Fruit fly (Drosophila melanogaster) whole organism, embryonic: ENCODE data around the gene CG8281.
A peak's percentile ranks its signal among the peaks of the same experiment; 100 is the strongest.

ENCODE experiments used
- Bgb ChIP-seq: fragments of 200-800 bp; sonication (Bioruptor generic); IDR thresholded peaks from 2 replicates; pipeline ENCODE4 v1.3.6; 2022; ENCODE audit warnings: missing biosample characterization, missing genetic modification characterization; ENCODE audit not compliant: partially characterized antibody
- CG10366 ChIP-seq: fragments of 200-800 bp; sonication (Bioruptor generic); IDR thresholded peaks from 2 replicates; pipeline ENCODE4 v1.3.6; 2022; ENCODE audit warnings: missing biosample characterization, missing genetic modification characterization
- CG12071 ChIP-seq: fragments of 200-800 bp; sonication (Bioruptor generic); optimal IDR thresholded peaks from 3 replicates; lab custom pipeline; 2018; ENCODE audit warnings: missing biosample characterization, mild to moderate bottlenecking, missing genetic modification characterization
- CG12391 ChIP-seq: fragments of 200-800 bp; sonication (Bioruptor generic); optimal IDR thresholded peaks from 3 replicates; lab custom pipeline; 2018; ENCODE audit warnings: missing biosample characterization, mild to moderate bottlenecking, missing genetic modification characterization, moderate library complexity
- CG12659 ChIP-seq: fragments of 200-800 bp; sonication (Bioruptor generic); optimal IDR thresholded peaks from 3 replicates; lab custom pipeline; 2017; ENCODE audit warnings: mild to moderate bottlenecking, missing biosample characterization, missing genetic modification reagents, missing genetic modification characterization
- CG13894 ChIP-seq: fragments of 200-800 bp; sonication (Bioruptor generic); optimal IDR thresholded peaks from 3 replicates; lab custom pipeline; 2018; ENCODE audit warnings: missing biosample characterization, mild to moderate bottlenecking, missing genetic modification characterization, moderate library complexity
- CG14014 ChIP-seq: fragments of 200-800 bp; sonication (Bioruptor generic); IDR thresholded peaks from 2 replicates; pipeline ENCODE4 v1.3.6; 2022; ENCODE audit warnings: missing biosample characterization, missing genetic modification characterization
- CG14441 ChIP-seq: fragments of 200-800 bp; sonication (Bioruptor generic); IDR thresholded peaks from 2 replicates; pipeline ENCODE4 v1.3.6; 2022; ENCODE audit warnings: missing biosample characterization, missing genetic modification characterization
- CG14860 ChIP-seq: fragments of 200-800 bp; sonication (Bioruptor generic); IDR thresholded peaks from 3 replicates; pipeline ENCODE4 v1.3.6; 2022; ENCODE audit warnings: missing biosample characterization, missing genetic modification characterization; ENCODE audit not compliant: partially characterized antibody
- CG1647 ChIP-seq: fragments of 200-800 bp; sonication (Bioruptor generic); optimal IDR thresholded peaks from 3 replicates; lab custom pipeline; 2016; ENCODE audit warnings: missing biosample characterization, missing genetic modification characterization
- CG31365 ChIP-seq: fragments of 200-800 bp; sonication (Bioruptor generic); optimal IDR thresholded peaks from 2 replicates; lab custom pipeline; 2018; ENCODE audit warnings: missing biosample characterization, mild to moderate bottlenecking, missing genetic modification characterization
- CG34224 ChIP-seq: fragments of 200-800 bp; sonication (Bioruptor generic); IDR thresholded peaks from 3 replicates; pipeline ENCODE4 v1.3.6; 2022; ENCODE audit warnings: missing biosample characterization, missing genetic modification characterization; ENCODE audit not compliant: partially characterized antibody
- CG6683 ChIP-seq: fragments of 200-800 bp; sonication (Bioruptor generic); optimal IDR thresholded peaks from 2 replicates; lab custom pipeline; 2017; ENCODE audit warnings: missing biosample characterization, mild to moderate bottlenecking, missing genetic modification characterization, missing genetic modification reagents
- CG6765 ChIP-seq: fragments of 200-800 bp; sonication (Bioruptor generic); optimal IDR thresholded peaks from 3 replicates; lab custom pipeline; 2017; ENCODE audit warnings: missing biosample characterization, mild to moderate bottlenecking, missing genetic modification characterization
- CG6791 ChIP-seq: fragments of 200-800 bp; sonication (Bioruptor generic); IDR thresholded peaks from 3 replicates; pipeline ENCODE4 v1.3.6; 2022; ENCODE audit warnings: missing biosample characterization, missing genetic modification characterization; ENCODE audit not compliant: partially characterized antibody
- CG7357 ChIP-seq: fragments of 200-800 bp; sonication (Bioruptor generic); IDR thresholded peaks from 3 replicates; pipeline ENCODE4 v1.3.6; 2022; ENCODE audit warnings: missing biosample characterization, missing genetic modification characterization
- CG7928 ChIP-seq: fragments of 200-800 bp; sonication (Bioruptor generic); optimal IDR thresholded peaks from 2 replicates; lab custom pipeline; 2017; ENCODE audit warnings: missing biosample characterization, mild to moderate bottlenecking, missing genetic modification characterization
- CG8388 ChIP-seq: fragments of 200-800 bp; sonication (Bioruptor generic); optimal IDR thresholded peaks from 2 replicates; lab custom pipeline; 2019; ENCODE audit warnings: missing biosample characterization, mild to moderate bottlenecking, missing genetic modification characterization, moderate library complexity
- CG9215 ChIP-seq: fragments of 200-800 bp; sonication (Bioruptor generic); IDR thresholded peaks from 2 replicates; pipeline ENCODE4 v1.3.6; 2022; ENCODE audit warnings: missing biosample characterization, missing genetic modification characterization
- CG9727 ChIP-seq: fragments of 200-800 bp; sonication (Bioruptor generic); optimal IDR thresholded peaks from 3 replicates; lab custom pipeline; 2017; ENCODE audit warnings: missing biosample characterization, mild to moderate bottlenecking, missing genetic modification characterization
- CoRest ChIP-seq: fragments of 200-800 bp; sonication (Bioruptor generic); optimal IDR thresholded peaks from 3 replicates; lab custom pipeline; 2018; ENCODE audit warnings: missing biosample characterization, mild to moderate bottlenecking, missing genetic modification characterization, moderate library complexity
- Dref ChIP-seq: fragments of 200-800 bp; sonication (Bioruptor generic); IDR thresholded peaks from 2 replicates; pipeline ENCODE4 v1.3.6; 2022; ENCODE audit warnings: missing biosample characterization, missing genetic modification characterization
- Drgx ChIP-seq: fragments of 200-800 bp; sonication (Bioruptor generic); IDR thresholded peaks from 2 replicates; pipeline ENCODE4 v1.3.6; 2022; ENCODE audit warnings: missing biosample characterization, missing genetic modification characterization
- MESR4 ChIP-seq: fragments of 200-800 bp; sonication (Bioruptor generic); optimal IDR thresholded peaks from 2 replicates; lab custom pipeline; 2018; ENCODE audit warnings: missing biosample characterization, mild to moderate bottlenecking, missing genetic modification characterization, moderate library complexity
- Nf-YA ChIP-seq: fragments of 200-800 bp; sonication (Bioruptor generic); IDR thresholded peaks from 2 replicates; pipeline ENCODE4 v1.3.6; 2022; ENCODE audit warnings: missing biosample characterization, missing genetic modification characterization
- Oaz ChIP-seq: fragments of 200-800 bp; sonication (Bioruptor generic); IDR thresholded peaks from 2 replicates; pipeline ENCODE4 v1.3.6; 2022; ENCODE audit warnings: missing biosample characterization, missing genetic modification characterization
- Oli ChIP-seq: fragments of 200-800 bp; sonication (Bioruptor generic); optimal IDR thresholded peaks from 2 replicates; lab custom pipeline; 2018; ENCODE audit warnings: missing biosample characterization, mild to moderate bottlenecking, missing genetic modification characterization, moderate library complexity
- PHDP ChIP-seq: fragments of 200-800 bp; sonication (Bioruptor generic); optimal IDR thresholded peaks from 3 replicates; lab custom pipeline; 2018; ENCODE audit warnings: missing biosample characterization, mild to moderate bottlenecking, missing genetic modification characterization, moderate library complexity
- Sin3A ChIP-seq: fragments of >200 bp; optimal IDR thresholded peaks from 2 replicates; lab custom pipeline; 2018
- Sox102F ChIP-seq: fragments of 200-800 bp; sonication (Bioruptor generic); optimal IDR thresholded peaks from 2 replicates; lab custom pipeline; 2018; ENCODE audit warnings: missing biosample characterization, mild to moderate bottlenecking, missing genetic modification characterization, moderate library complexity
- Sry-β ChIP-seq: fragments of 200-800 bp; sonication (Bioruptor generic); optimal IDR thresholded peaks from 2 replicates; lab custom pipeline; 2018; ENCODE audit warnings: missing biosample characterization, mild to moderate bottlenecking, missing genetic modification characterization, moderate library complexity
- Xbp1 ChIP-seq: fragments of 200-800 bp; sonication (Bioruptor generic); optimal IDR thresholded peaks from 3 replicates; lab custom pipeline; 2016; ENCODE audit warnings: missing biosample characterization, mild to moderate bottlenecking, missing genetic modification characterization
- bsh ChIP-seq, 2 experiments: fragments of 200-800 bp; sonication (Bioruptor generic); optimal IDR thresholded peaks; 2 replicates each; lab custom pipeline; 2017 to 2018; ENCODE audit warnings: mild to moderate bottlenecking in 2 of 2, missing biosample characterization in 2 of 2, missing genetic modification characterization in 2 of 2, moderate library complexity in 1 of 2
- corto ChIP-seq: fragments of 200-800 bp; sonication (Bioruptor generic); optimal IDR thresholded peaks from 2 replicates; lab custom pipeline; 2016; ENCODE audit warnings: missing biosample characterization, mild to moderate bottlenecking, missing genetic modification characterization, moderate library complexity
- dmrt11E ChIP-seq: fragments of 200-800 bp; sonication (Bioruptor generic); optimal IDR thresholded peaks from 3 replicates; lab custom pipeline; 2018; ENCODE audit warnings: missing biosample characterization, mild to moderate bottlenecking, missing genetic modification characterization, moderate library complexity
- en ChIP-seq: fragments of 200-800 bp; sonication (Bioruptor generic); optimal IDR thresholded peaks from 2 replicates; lab custom pipeline; 2016; ENCODE audit warnings: missing biosample characterization, missing genetic modification characterization
- eve ChIP-seq, 2 experiments: fragments of >200 bp; optimal IDR thresholded peaks; 2 replicates each; lab custom pipeline; 2017; ENCODE audit warnings: missing biosample characterization in 2 of 2, missing genetic modification characterization in 2 of 2
- luna ChIP-seq: fragments of 200-800 bp; sonication (Bioruptor generic); optimal IDR thresholded peaks from 2 replicates; lab custom pipeline; 2016; ENCODE audit warnings: missing biosample characterization, missing genetic modification characterization
- mirr ChIP-seq: fragments of 200-800 bp; sonication (Bioruptor generic); optimal IDR thresholded peaks from 3 replicates; lab custom pipeline; 2018; ENCODE audit warnings: missing biosample characterization, mild to moderate bottlenecking, missing genetic modification characterization
- nerfin-1 ChIP-seq: fragments of 200-800 bp; sonication (Bioruptor generic); optimal IDR thresholded peaks from 3 replicates; lab custom pipeline; 2019; ENCODE audit warnings: missing biosample characterization, mild to moderate bottlenecking, missing genetic modification characterization, moderate library complexity
- prd ChIP-seq, 3 experiments: fragments of >200 bp in 2 of 3; fragments of 200-800 bp in 1 of 3; sonication (Bioruptor generic) in 1 of 3; optimal IDR thresholded peaks in 2 of 3; IDR thresholded peaks in 1 of 3; 2 replicates in 2 of 3; 3 replicates in 1 of 3; pipeline versions ENCODE4 v1.3.6 to Lab custom; 2017 to 2022; ENCODE audit warnings: missing biosample characterization in 1 of 3, missing genetic modification characterization in 1 of 3
- ranshi ChIP-seq: fragments of 200-800 bp; sonication (Bioruptor generic); IDR thresholded peaks from 2 replicates; pipeline ENCODE4 v1.3.6; 2022; ENCODE audit warnings: missing biosample characterization, missing genetic modification characterization
- seq ChIP-seq: fragments of 200-800 bp; sonication (Bioruptor generic); IDR thresholded peaks from 2 replicates; pipeline ENCODE4 v1.3.6; 2022; ENCODE audit warnings: missing biosample characterization, missing genetic modification characterization
- sisA ChIP-seq: fragments of 200-800 bp; sonication (Bioruptor generic); IDR thresholded peaks from 2 replicates; pipeline ENCODE4 v1.3.6; 2022; ENCODE audit warnings: missing biosample characterization, missing genetic modification characterization
- stc ChIP-seq: fragments of 200-800 bp; sonication (Bioruptor generic); IDR thresholded peaks from 2 replicates; pipeline ENCODE4 v1.3.6; 2022; ENCODE audit warnings: missing biosample characterization, missing genetic modification characterization
- tgo ChIP-seq: fragments of 200-800 bp; sonication (Bioruptor generic); IDR thresholded peaks from 3 replicates; pipeline ENCODE4 v1.3.6; 2022; ENCODE audit warnings: missing biosample characterization, missing genetic modification characterization
- trh ChIP-seq: fragments of 200-800 bp; sonication (Bioruptor generic); optimal IDR thresholded peaks from 2 replicates; lab custom pipeline; 2016; ENCODE audit warnings: missing biosample characterization, missing genetic modification characterization
- twi ChIP-seq: fragments of 200-800 bp; optimal IDR thresholded peaks from 2 replicates; lab custom pipeline; 2019; ENCODE audit warnings: missing biosample characterization, mild to moderate bottlenecking, missing genetic modification characterization, moderate library complexity
- vvl ChIP-seq: fragments of 200-800 bp; sonication (Bioruptor generic); IDR thresholded peaks from 2 replicates; pipeline ENCODE4 v1.3.6; 2022; ENCODE audit warnings: missing biosample characterization, missing genetic modification characterization
- zfh1 ChIP-seq: fragments of 200-800 bp; sonication (Bioruptor generic); IDR thresholded peaks from 3 replicates; pipeline ENCODE4 v1.3.6; 2022; ENCODE audit warnings: missing biosample characterization, missing genetic modification characterization

CG8281 gene

dm6 chr3L:7883298-7883697 lies 29.0 kb upstream of the CG8281 start (continued):
- TF ChIP-seq bsh (GFP tag; optimal IDR thresholded peaks at IDR 0.05; lab: Kevin White, UChicago) (peak in 1 of 2 experiments; percentile 29), vvl (GFP tag; lab: Robert Waterston, UW) (peak; percentile 53; the same call in 1 of the 2 replicates), en (GFP tag; lab: Kevin White, UChicago) (no peak), CG7357 (GFP tag; lab: Robert Waterston, UW) (peak; percentile 33; the same call in 1 of the 3 replicates), Oli (tag; lab: Kevin White, UChicago) (peak; percentile 31), Drgx (GFP tag; lab: Robert Waterston, UW) (peak; percentile 30; the same call in 1 of the 2 replicates), dmrt11E (peak; percentile 9), Bgb (no peak), tgo (peak; percentile 62; the same call in 2 of the 3 replicates), CG34224 (GFP tag; lab: Robert Waterston, UW) (no peak), mirr (GFP tag; lab: Kevin White, UChicago) (no peak), CG9215 (GFP tag; lab: Robert Waterston, UW) (no peak), CG31365 (tag; lab: Kevin White, UChicago) (no peak), CoRest (tag; lab: Kevin White, UChicago) (no peak), luna (GFP tag; lab: Kevin White, UChicago) (no peak), CG12391 (tag; lab: Kevin White, UChicago) (peak; percentile 28), eve (GFP tag; optimal IDR thresholded peaks at IDR 0.05; lab: Kevin White, UChicago) (peak in 1 of 2 experiments; percentile 21), corto (GFP tag; lab: Kevin White, UChicago) (no peak), MESR4 (GFP tag; lab: Kevin White, UChicago) (no peak), CG8388 (GFP tag; lab: Kevin White, UChicago) (peak; percentile 22), zfh1 (peak; percentile 50; the same call in 2 of the 3 replicates), PHDP (tag; lab: Kevin White, UChicago) (peak; percentile 3), CG12071 (GFP tag; lab: Kevin White, UChicago) (no peak), seq (GFP tag; lab: Robert Waterston, UW) (0 out of 2 replicates have a peak, but pooled peaks have one; percentile 16), CG6765 (GFP tag; lab: Kevin White, UChicago) (no peak), CG14860 (GFP tag; lab: Robert Waterston, UW) (no peak), CG9727 (GFP tag; lab: Kevin White, UChicago) (no peak), ranshi (GFP tag; lab: Robert Waterston, UW) (0 out of 2 replicates have a peak, but pooled peaks have one; percentile 33), CG13894 (tag; lab: Kevin White, UChicago) (no peak), sisA (no peak), CG7928 (GFP tag; lab: Kevin White, UChicago) (no peak), CG6683 (GFP tag; lab: Kevin White, UChicago) (no peak), twi (tag; lab: Kevin White, UChicago) (no peak), Sry-β (no peak), Sin3A (no peak), Dref (GFP tag; lab: Robert Waterston, UW) (no peak), CG1647 (GFP tag; lab: Kevin White, UChicago) (no peak), trh (GFP tag; lab: Kevin White, UChicago) (no peak), CG14441 (GFP tag; lab: Robert Waterston, UW) (no peak), CG6791 (GFP tag; lab: Robert Waterston, UW) (no peak), Xbp1 (GFP tag; lab: Kevin White, UChicago) (peak; percentile 22), stc (GFP tag; lab: Robert Waterston, UW) (peak; percentile 35; the same call in 1 of the 2 replicates), prd (optimal IDR thresholded peaks at IDR 0.05; lab: Kevin White, UChicago) (no peak), prd (GFP tag; IDR thresholded peaks at IDR 0.05; lab: Robert Waterston, UW) (peak; percentile 47; the same call in 1 of the 3 replicates), nerfin-1 (tag; lab: Kevin White, UChicago) (no peak), Oaz (GFP tag; lab: Robert Waterston, UW) (no peak), CG14014 (peak; percentile 52; the same call in 1 of the 2 replicates), Sox102F (GFP tag; lab: Kevin White, UChicago) (peak; percentile 51), CG12659 (GFP tag; lab: Kevin White, UChicago) (no peak), Nf-YA (GFP tag; lab: Robert Waterston, UW) (no peak), CG10366 (peak; percentile 37; the same call in 1 of the 2 replicates)
